Worm (Caenorhabditis elegans): ENCODE data around the gene irld-66.
A peak's percentile ranks its signal among the peaks of the same experiment; 100 is the strongest.
"Not testable (repeated sequence)": the region's sequence is repeated elsewhere in the genome, so short reads cannot be mapped to it uniquely, and the experiment has no call there.

irld-66 gene

ce11 chrII:2940747-2941146 lies at the start of gene irld-66:
irld-66 (minus strand) TSS chrII:2940847.
- TF ChIP-seq nhr-27 (tag; optimal IDR thresholded peaks at IDR 0.05) = no peak
- no peak for TF ChIP-seq dpff-1 (tag; optimal IDR thresholded peaks at IDR 0.05)
- no peak for TF ChIP-seq T26A5.8 (tag; optimal IDR thresholded peaks at IDR 0.05)
- no peak for TF ChIP-seq snpc-1.1 (tag; optimal IDR thresholded peaks at IDR 0.05; ENCODE audit: insufficient read depth)

- 0 out of 2 replicates have a peak, but pooled peaks have one; percentile 28 for TF ChIP-seq Y53G8AR.9 (GFP tag; conservative IDR thresholded peaks at IDR 0.05)
- no peak for TF ChIP-seq lin-40 (tag; optimal IDR thresholded peaks at IDR 0.05)
Measured at ce11 chrII:2990089-2990488, 49.4 kb upstream of the irld-66 start.

ce11 chrII:2989076-2989475 lies 48.4 kb upstream of the irld-66 start:
- TF ChIP-seq mcd-1 (GFP tag; IDR thresholded peaks at IDR 0.05) = peak; percentile 16; the same call in 1 of the 2 replicates
- TF ChIP-seq rpc-1 (optimal IDR thresholded peaks at IDR 0.05) = not testable (repeated sequence)
- peak; percentile 40 for TF ChIP-seq rpc-1 (tag; optimal IDR thresholded peaks at IDR 0.05)
- TF ChIP-seq zfh-2 (GFP tag; conservative IDR thresholded peaks at IDR 0.05) = 0 out of 2 replicates have a peak, but pooled peaks have one; percentile 15
- 0 out of 2 replicates have a peak, but pooled peaks have one; percentile 14 for TF ChIP-seq ceh-100 (GFP tag; IDR thresholded peaks at IDR 0.05)
- TF ChIP-seq egrh-3 (GFP tag; IDR thresholded peaks at IDR 0.05) = peak; percentile 58; the same call in 1 of the 2 replicates

- TF ChIP-seq egl-18 (GFP tag; IDR thresholded peaks at IDR 0.05) = 0 out of 2 replicates have a peak, but pooled peaks have one; percentile 55
- peak; percentile 63 for TF ChIP-seq ceh-27 (GFP tag; optimal IDR thresholded peaks at IDR 0.05)
- TF ChIP-seq ztf-6 (GFP tag; IDR thresholded peaks at IDR 0.05) = no peak
- peak; percentile 27; the same call in 1 of the 2 replicates for TF ChIP-seq cebp-1 (GFP tag; IDR thresholded peaks at IDR 0.05)
- peak; percentile 51 for TF ChIP-seq cebp-1 (tag; optimal IDR thresholded peaks at IDR 0.05)
- TF ChIP-seq pbrm-1 (GFP tag; IDR thresholded peaks at IDR 0.05) = no peak
- no peak for TF ChIP-seq zim-3 (tag; optimal IDR thresholded peaks at IDR 0.05)
- no peak for TF ChIP-seq die-1 (tag; optimal IDR thresholded peaks at IDR 0.05)
- TF ChIP-seq mcd-1 (GFP tag; IDR thresholded peaks at IDR 0.05) = peak; percentile 61
- peak; percentile 89 for TF ChIP-seq zfh-2 (GFP tag; conservative IDR thresholded peaks at IDR 0.05)
- TF ChIP-seq let-526 (GFP tag; IDR thresholded peaks at IDR 0.05) = no peak
- TF ChIP-seq attf-6 (GFP tag; IDR thresholded peaks at IDR 0.05) = no peak
- TF ChIP-seq rpc-1 (optimal IDR thresholded peaks at IDR 0.05) = no peak
- no peak for TF ChIP-seq rpc-1 (tag; optimal IDR thresholded peaks at IDR 0.05)
- TF ChIP-seq rec-8 (tag; optimal IDR thresholded peaks at IDR 0.05) = no peak
- TF ChIP-seq madf-3 (GFP tag; IDR thresholded peaks at IDR 0.05) = peak; percentile 85
- TF ChIP-seq nhr-80 (tag; optimal IDR thresholded peaks at IDR 0.05) = peak; percentile 58
- peak; percentile 74 for TF ChIP-seq ceh-100 (GFP tag; IDR thresholded peaks at IDR 0.05)
- peak; percentile 16 for TF ChIP-seq efl-1 (GFP tag; optimal IDR thresholded peaks at IDR 0.05)
- TF ChIP-seq rcor-1 (GFP tag; IDR thresholded peaks at IDR 0.05) = 0 out of 2 replicates have a peak, but pooled peaks have one; percentile 17
- peak; percentile 83; the same call in 1 of the 2 replicates for TF ChIP-seq egrh-3 (GFP tag; IDR thresholded peaks at IDR 0.05)
- TF ChIP-seq F37B4.10 (GFP tag; IDR thresholded peaks at IDR 0.05) = no peak
- TF ChIP-seq F23B12.7 (tag; optimal IDR thresholded peaks at IDR 0.05; ENCODE audit: insufficient read depth) = peak; percentile 44
- 0 out of 2 replicates have a peak, but pooled peaks have one; percentile 26 for TF ChIP-seq K11D2.4 (GFP tag; IDR thresholded peaks at IDR 0.05)
- TF ChIP-seq nhr-179 (tag; optimal IDR thresholded peaks at IDR 0.05) = no peak
- peak; percentile 50; the same call in 1 of the 2 replicates for TF ChIP-seq madf-6 (GFP tag; IDR thresholded peaks at IDR 0.05)
- peak; percentile 36; the same call in 1 of the 2 replicates for TF ChIP-seq dox-1 (GFP tag; IDR thresholded peaks at IDR 0.05)
- peak; percentile 74 for TF ChIP-seq attf-5 (GFP tag; optimal IDR thresholded peaks at IDR 0.05)
- TF ChIP-seq ekl-4 (GFP tag; IDR thresholded peaks at IDR 0.05) = 0 out of 2 replicates have a peak, but pooled peaks have one; percentile 19
- 0 out of 2 replicates have a peak, but pooled peaks have one; percentile 20 for TF ChIP-seq madf-8 (GFP tag; conservative IDR thresholded peaks at IDR 0.05)
- no peak for TF ChIP-seq ZK185.1 (tag; optimal IDR thresholded peaks at IDR 0.05; ENCODE audit: poor library complexity, severe bottlenecking)
- peak; percentile 11 for TF ChIP-seq madf-10 (tag; optimal IDR thresholded peaks at IDR 0.05)
- TF ChIP-seq K12H6.12 (tag; optimal IDR thresholded peaks at IDR 0.05) = peak; percentile 29
- peak; percentile 94 for TF ChIP-seq hmg-1.2 (GFP tag; IDR thresholded peaks at IDR 0.05)
Measured at ce11 chrII:2987854-2988350, 47.3 kb upstream of the irld-66 start, which contains the start of gene lido-7. lido-7 (plus strand) TSS chrII:2988300.

Measured in whole organism, young adult.